Fruit fly (Drosophila melanogaster): ENCODE results near the gene AMPKalpha.

Gene AMPKalpha

DNA sequence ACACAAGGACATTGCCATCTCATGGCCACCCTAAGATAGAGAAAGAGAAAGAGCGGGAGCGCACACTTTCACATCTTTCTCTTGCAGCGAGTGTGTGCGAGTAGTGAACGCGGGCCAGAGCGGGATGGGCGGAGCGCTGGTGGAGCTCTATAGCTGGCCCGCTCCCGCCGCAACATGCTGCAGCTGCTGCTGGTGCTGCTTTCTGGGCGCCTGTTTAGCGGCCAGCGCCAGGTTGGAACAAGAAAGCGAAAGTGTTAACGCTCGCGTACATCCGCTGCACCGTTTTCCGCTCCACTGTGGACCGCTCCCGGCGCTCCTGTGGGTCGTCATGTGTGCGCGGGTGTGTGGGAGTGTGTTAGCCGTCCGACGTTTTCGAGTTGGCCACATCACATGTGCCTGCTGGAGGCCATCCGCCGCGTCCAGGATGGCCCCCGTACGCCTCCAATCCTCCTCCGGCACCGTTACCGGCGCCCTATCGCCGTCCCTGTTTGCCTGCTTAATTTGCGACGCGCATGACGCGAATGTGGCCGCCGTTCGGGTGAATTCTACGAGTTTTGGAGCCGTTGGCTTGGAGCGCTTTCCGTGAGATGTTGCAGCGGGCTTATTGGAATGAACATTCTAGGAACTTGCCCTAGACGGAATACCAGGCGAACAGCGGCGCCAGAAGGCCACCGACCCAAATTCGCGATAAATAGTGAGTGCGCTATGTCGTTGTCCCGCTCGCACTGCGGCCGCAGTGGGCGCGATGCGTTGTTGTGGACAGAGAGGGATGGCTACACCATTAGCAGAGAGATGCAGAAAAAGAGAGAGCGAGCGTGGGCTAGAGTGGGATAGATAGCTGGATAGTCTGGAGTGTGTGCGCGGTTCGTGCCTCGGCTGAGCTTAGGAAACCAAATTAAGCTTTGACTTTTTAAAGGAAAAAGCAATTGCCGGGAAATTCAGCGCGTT lies 24.0 kb downstream of the AMPKalpha start (continued):
- TF ChIP-seq cas (GFP tag; IDR thresholded peaks at IDR 0.05) (no peak), BEAF-32 (GFP tag; optimal IDR thresholded peaks at IDR 0.05) (no peak), CG12219 (GFP tag; optimal IDR thresholded peaks at IDR 0.05) (no peak), CG3407 (GFP tag; optimal IDR thresholded peaks at IDR 0.05) (no peak), dm (GFP tag; optimal IDR thresholded peaks at IDR 0.05) (peak; percentile 12), Ravus (GFP tag; IDR thresholded peaks at IDR 0.05) (no peak), tio (GFP tag; optimal IDR thresholded peaks at IDR 0.05) (no peak), CG18476 (GFP tag; optimal IDR thresholded peaks at IDR 0.05) (no peak), Dfd (GFP tag; optimal IDR thresholded peaks at IDR 0.05) (no peak), chn (GFP tag; optimal IDR thresholded peaks at IDR 0.05) (peak; percentile 60), Meics (GFP tag; optimal IDR thresholded peaks at IDR 0.05) (no peak), unpg (GFP tag; optimal IDR thresholded peaks at IDR 0.05) (no peak), pros (GFP tag; optimal IDR thresholded peaks at IDR 0.05) (peak; percentile 76), bowl (GFP tag; IDR thresholded peaks at IDR 0.05) (no peak), CG33557 (GFP tag; optimal IDR thresholded peaks at IDR 0.05) (peak; percentile 47), CG8765 (GFP tag; IDR thresholded peaks at IDR 0.05) (no peak; the same call in 1 of the 2 replicates), CG6272 (GFP tag; IDR thresholded peaks at IDR 0.05) (no peak), CG10431 (GFP tag; optimal IDR thresholded peaks at IDR 0.05) (peak; percentile 81), CG11085 (GFP tag; IDR thresholded peaks at IDR 0.05) (no peak), sr (GFP tag; IDR thresholded peaks at IDR 0.05) (peak; percentile 77), cad (GFP tag; optimal IDR thresholded peaks at IDR 0.05) (no peak), Oaz (GFP tag; IDR thresholded peaks at IDR 0.05) (0 out of 2 replicates have a peak, but pooled peaks have one; percentile 11), CG11696 (GFP tag; IDR thresholded peaks at IDR 0.05) (no peak), bigmax (GFP tag; optimal IDR thresholded peaks at IDR 0.05) (no peak), CG1529 (GFP tag; optimal IDR thresholded peaks at IDR 0.05) (peak; percentile 32), CHES-1-like (GFP tag; optimal IDR thresholded peaks at IDR 0.05) (peak; percentile 13), CG15011 (GFP tag; optimal IDR thresholded peaks at IDR 0.05) (no peak), CG34224 (GFP tag; IDR thresholded peaks at IDR 0.05; ENCODE audit: partially characterized antibody) (peak; percentile 39; the same call in 2 of the 3 replicates), ATbp (GFP tag; optimal IDR thresholded peaks at IDR 0.05) (peak; percentile 7), gem (tag; optimal IDR thresholded peaks at IDR 0.05) (no peak), lov (optimal IDR thresholded peaks at IDR 0.05) (no peak), lov (GFP tag; IDR thresholded peaks at IDR 0.05) (peak; percentile 80; the same call in 1 of the 3 replicates), Nf-YB (GFP tag; optimal IDR thresholded peaks at IDR 0.05) (peak; percentile 59), sens (GFP tag) (no peak), CG1647 (GFP tag; optimal IDR thresholded peaks at IDR 0.05) (no peak), kay (GFP tag; optimal IDR thresholded peaks at IDR 0.05) (no peak), so (GFP tag; IDR thresholded peaks at IDR 0.05) (no peak), az2 (GFP tag; optimal IDR thresholded peaks at IDR 0.05) (no peak), sna (GFP tag; IDR thresholded peaks at IDR 0.05; ENCODE audit: partially characterized antibody) (peak; percentile 52), dmrt99B (tag; optimal IDR thresholded peaks at IDR 0.05) (peak; percentile 26), ase (GFP tag; IDR thresholded peaks at IDR 0.05) (no peak), CG8089 (GFP tag; optimal IDR thresholded peaks at IDR 0.05) (no peak), CG15269 (tag; optimal IDR thresholded peaks at IDR 0.05) (no peak), eyg (GFP tag; optimal IDR thresholded peaks at IDR 0.05) (no peak), CG17802 (tag; optimal IDR thresholded peaks at IDR 0.05) (no peak), insv (GFP tag; optimal IDR thresholded peaks at IDR 0.05) (peak in 1 of 2 experiments; percentile 65), CG14667 (GFP tag; IDR thresholded peaks at IDR 0.05) (no peak), CG17186 (GFP tag; optimal IDR thresholded peaks at IDR 0.05) (no peak), inv (GFP tag; IDR thresholded peaks at IDR 0.05; ENCODE audit: partially characterized antibody) (no peak)

Measured in whole organism, embryonic.